Worm (Caenorhabditis elegans) whole organism, L4/young adult: ENCODE measurements around the gene C24A3.9.

Experiments used
- W03F9.2 ChIP-seq: fragments of 150-350 bp; optimal IDR thresholded peaks from 2 replicates; lab custom pipeline; 2014; ENCODE audit warnings: missing biosample characterization, missing genetic modification characterization
- him-1 ChIP-seq: sonication (generic microtip); optimal IDR thresholded peaks from 2 replicates; lab custom pipeline; 2016; ENCODE audit warnings: missing genotype, missing genetic modification reagents, missing genetic modification characterization, missing compliant biosample characterization

DNA sequence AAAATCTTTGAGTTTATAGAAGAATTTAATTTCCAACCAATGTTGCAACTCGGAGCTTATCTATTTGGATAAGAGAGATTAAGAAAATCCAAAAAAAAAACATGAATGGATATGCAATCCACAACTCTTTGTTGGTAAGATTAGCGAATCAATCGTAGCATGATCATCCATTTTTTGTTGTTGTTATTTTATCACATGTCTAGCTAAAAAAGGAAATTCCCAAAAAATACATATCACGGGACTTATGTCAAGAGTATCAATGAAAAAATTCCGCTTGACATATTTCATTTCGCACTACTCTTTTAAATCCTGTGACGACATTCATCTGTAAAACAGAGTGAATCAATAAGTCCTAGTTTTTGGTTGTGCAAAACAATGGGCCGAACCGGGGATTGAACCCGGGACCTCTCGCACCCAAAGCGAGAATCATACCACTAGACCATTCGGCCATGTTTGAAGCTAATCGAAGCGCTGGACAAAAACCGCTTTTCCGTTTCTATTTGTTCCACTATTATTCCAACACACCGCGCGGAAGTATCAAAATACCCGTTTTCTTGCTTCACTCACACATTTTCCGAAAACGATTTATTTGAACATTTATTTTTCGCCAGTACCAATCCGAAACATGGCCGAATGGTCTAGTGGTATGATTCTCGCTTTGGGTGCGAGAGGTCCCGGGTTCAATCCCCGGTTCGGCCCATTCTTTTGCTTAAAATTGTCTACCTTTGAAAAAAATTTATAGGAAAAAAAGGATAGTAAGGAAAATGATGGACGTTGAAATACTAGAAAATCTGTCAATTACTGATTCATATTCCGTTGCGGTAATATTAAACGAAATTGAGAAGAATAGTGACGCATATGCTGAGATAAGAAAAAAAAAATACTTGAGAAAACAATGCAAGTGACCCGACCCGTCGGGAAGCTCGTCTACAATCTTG is 40.9 kb downstream of the C24A3.9 start:
- TF ChIP-seq him-1 (tag; lab: Kevin White, UChicago) = no peak
- no peak for TF ChIP-seq W03F9.2 (tag; lab: Kevin White, UChicago)
